Worm (Caenorhabditis elegans) whole organism, mixed stage, embryonic: ENCODE measurements around the gene skr-18.

ENCODE experiments used
- pha-4 ChIP-seq: fragments of 150-350 bp; optimal IDR thresholded peaks from 2 replicates; lab custom pipeline; 2018; ENCODE audit warnings: missing biosample characterization, missing genetic modification reagents, missing genetic modification characterization
- unc-62 ChIP-seq: fragments of 150-350 bp; optimal IDR thresholded peaks from 2 replicates; lab custom pipeline; 2014; ENCODE audit warnings: missing biosample characterization, missing genetic modification reagents, missing genetic modification characterization
- ztf-11 ChIP-seq: fragments of 150-350 bp; optimal IDR thresholded peaks from 2 replicates; lab custom pipeline; 2014; ENCODE audit warnings: missing biosample characterization, missing genetic modification characterization

- TF ChIP-seq ztf-11 (tag; lab: Kevin White, UChicago) (no peak), unc-62 (GFP tag; lab: Kevin White, UChicago) (no peak), pha-4 (tag; lab: Kevin White, UChicago) (no peak)
These were observed 34.5 kb upstream of the skr-18 start for ce11 chrIV:829691-830090.
